Worm (Caenorhabditis elegans) whole organism, young adult: ENCODE measurements around the gene sdz-19.
A peak's percentile ranks its signal among the peaks of the same experiment; 100 is the strongest.

Experiments
- B0035.1 ChIP-seq: sonication (generic microtip); optimal IDR thresholded peaks from 2 replicates; lab custom pipeline; 2016; ENCODE audit warnings: missing genetic modification characterization, mild to moderate bottlenecking, missing compliant biosample characterization, missing genotype, missing genetic modification reagents
- B0261.1 ChIP-seq: sonication (generic microtip); optimal IDR thresholded peaks from 2 replicates; lab custom pipeline; 2016; ENCODE audit warnings: mild to moderate bottlenecking, missing genetic modification characterization, moderate library complexity, missing compliant biosample characterization
- C17E4.6 ChIP-seq: fragments of 200-800 bp; sonication (Bioruptor generic); IDR thresholded peaks from 2 replicates; pipeline ENCODE4 v1.3.6; 2022; ENCODE audit warnings: missing genetic modification reagents, missing genetic modification characterization, missing compliant biosample characterization
- D2030.7 ChIP-seq: fragments of 200-800 bp; sonication (Bioruptor generic); IDR thresholded peaks from 2 replicates; pipeline ENCODE4 v1.3.6; 2022; ENCODE audit warnings: missing genetic modification reagents, missing genetic modification characterization, missing compliant biosample characterization
- F22D6.2 ChIP-seq: sonication (generic microtip); optimal IDR thresholded peaks from 2 replicates; lab custom pipeline; 2016; ENCODE audit warnings: mild to moderate bottlenecking, missing genetic modification characterization, missing compliant biosample characterization
- F37B4.10 ChIP-seq: fragments of 200-800 bp; sonication (Bioruptor generic); IDR thresholded peaks from 2 replicates; pipeline ENCODE4 v1.3.6; 2022; ENCODE audit warnings: missing genetic modification characterization, missing compliant biosample characterization
- F49E8.2 ChIP-seq: sonication (generic microtip); optimal IDR thresholded peaks from 3 replicates; lab custom pipeline; 2017; ENCODE audit warnings: missing genetic modification characterization, mild to moderate bottlenecking, missing compliant biosample characterization, antibody characterized with exemption, moderate library complexity; ENCODE audit not compliant: insufficient read depth
- F57C9.4 ChIP-seq: sonication (generic microtip); optimal IDR thresholded peaks from 2 replicates; lab custom pipeline; 2017; ENCODE audit warnings: mild to moderate bottlenecking, missing genetic modification characterization, missing compliant biosample characterization
- K11D2.4 ChIP-seq: fragments of 200-800 bp; sonication (Bioruptor generic); IDR thresholded peaks from 2 replicates; pipeline ENCODE4 v1.3.6; 2022; ENCODE audit warnings: missing genetic modification reagents, missing genetic modification characterization, missing compliant biosample characterization
- K12H6.12 ChIP-seq: fragments of 200-800 bp; sonication (Bioruptor generic); optimal IDR thresholded peaks from 2 replicates; lab custom pipeline; 2018; ENCODE audit warnings: mild to moderate bottlenecking, missing genetic modification characterization, missing compliant biosample characterization
- Y53F4B.3 ChIP-seq: fragments of 200-800 bp; sonication (Bioruptor generic); IDR thresholded peaks from 2 replicates; pipeline ENCODE4 v1.3.6; 2022; ENCODE audit warnings: missing genetic modification reagents, missing genetic modification characterization, missing compliant biosample characterization
- Y53G8AR.9 ChIP-seq: fragments of 200-800 bp; sonication (Bioruptor generic); conservative IDR thresholded peaks from 2 replicates; pipeline ENCODE4 v1.3.6; 2022; ENCODE audit warnings: missing genetic modification reagents, missing genetic modification characterization, missing compliant biosample characterization
- Y56A3A.18 ChIP-seq: fragments of 200-800 bp; sonication (Bioruptor generic); IDR thresholded peaks from 2 replicates; pipeline ENCODE4 v1.3.6; 2022; ENCODE audit warnings: missing genetic modification reagents, missing genetic modification characterization, missing compliant biosample characterization
- Y67H2A.10 ChIP-seq: fragments of 200-800 bp; sonication (Bioruptor generic); conservative IDR thresholded peaks from 2 replicates; pipeline ENCODE4 v1.3.6; 2022; ENCODE audit warnings: missing genetic modification reagents, missing genetic modification characterization, missing compliant biosample characterization
- ZK185.1 ChIP-seq: sonication (generic microtip); optimal IDR thresholded peaks from 2 replicates; lab custom pipeline; 2016; ENCODE audit warnings: mild to moderate bottlenecking, missing genetic modification characterization, missing compliant biosample characterization; ENCODE audit not compliant: poor library complexity, severe bottlenecking
- ama-1 ChIP-seq, 3 experiments: fragments of 150-350 bp in 1 of 3; sonication (generic microtip) in 2 of 3; optimal IDR thresholded peaks; 2 replicates each; lab custom pipeline; 2014 to 2018; ENCODE audit warnings: missing biosample characterization in 2 of 3, missing genetic modification characterization in 2 of 3, missing genetic modification reagents in 2 of 3
- aptf-3 ChIP-seq: fragments of 200-800 bp; sonication (Bioruptor generic); IDR thresholded peaks from 2 replicates; pipeline ENCODE4 v1.3.6; 2022; ENCODE audit warnings: missing genetic modification characterization, missing compliant biosample characterization
- atf-7 ChIP-seq: sonication (generic microtip); optimal IDR thresholded peaks from 2 replicates; lab custom pipeline; 2017; ENCODE audit warnings: mild to moderate bottlenecking, missing genetic modification characterization, missing compliant biosample characterization
- bed-1 ChIP-seq: fragments of 200-800 bp; sonication (Bioruptor generic); IDR thresholded peaks from 2 replicates; pipeline ENCODE4 v1.3.6; 2022; ENCODE audit warnings: missing genetic modification reagents, missing genetic modification characterization, missing compliant biosample characterization
- cebp-1 ChIP-seq, 2 experiments: fragments of 200-800 bp in 1 of 2; sonication (Bioruptor generic) in 1 of 2; sonication (generic microtip) in 1 of 2; IDR thresholded peaks in 1 of 2; optimal IDR thresholded peaks in 1 of 2; 2 replicates each; pipeline versions ENCODE4 v1.3.6 to Lab custom; 2017 to 2022; ENCODE audit warnings: missing compliant biosample characterization in 2 of 2, missing genetic modification characterization in 2 of 2, mild to moderate bottlenecking in 1 of 2, missing genetic modification reagents in 1 of 2, moderate library complexity in 1 of 2
- cebp-2 ChIP-seq: fragments of 200-800 bp; sonication (Bioruptor generic); IDR thresholded peaks from 2 replicates; pipeline ENCODE4 v1.3.6; 2022; ENCODE audit warnings: missing genetic modification characterization, missing compliant biosample characterization
- ceh-79 ChIP-seq: sonication (generic microtip); optimal IDR thresholded peaks from 2 replicates; lab custom pipeline; 2017; ENCODE audit warnings: mild to moderate bottlenecking, missing genetic modification characterization, missing compliant biosample characterization
- chd-7 ChIP-seq: sonication (generic microtip); optimal IDR thresholded peaks from 2 replicates; lab custom pipeline; 2016; ENCODE audit warnings: mild to moderate bottlenecking, missing genetic modification characterization, moderate library complexity, missing compliant biosample characterization
- dox-1 ChIP-seq: fragments of 200-800 bp; sonication (Bioruptor generic); IDR thresholded peaks from 2 replicates; pipeline ENCODE4 v1.3.6; 2022; ENCODE audit warnings: missing genetic modification reagents, missing genetic modification characterization, missing compliant biosample characterization
- dpl-1 ChIP-seq: fragments of 150-350 bp; optimal IDR thresholded peaks from 2 replicates; lab custom pipeline; 2014; ENCODE audit warnings: missing biosample characterization, missing genetic modification reagents, missing genetic modification characterization
- egl-44 ChIP-seq: fragments of 200-800 bp; sonication (Bioruptor generic); IDR thresholded peaks from 2 replicates; pipeline ENCODE4 v1.3.6; 2022; ENCODE audit warnings: missing genetic modification reagents, missing genetic modification characterization, missing compliant biosample characterization
- ets-4 ChIP-seq: fragments of 200-800 bp; sonication (Bioruptor generic); optimal IDR thresholded peaks from 2 replicates; lab custom pipeline; 2018; ENCODE audit warnings: mild to moderate bottlenecking, missing genetic modification characterization, missing compliant biosample characterization
- hmg-1.2 ChIP-seq: fragments of 200-800 bp; sonication (Bioruptor generic); IDR thresholded peaks from 2 replicates; pipeline ENCODE4 v1.3.6; 2022; ENCODE audit warnings: missing genetic modification reagents, missing genetic modification characterization, missing compliant biosample characterization
- lin-35 ChIP-seq, 3 experiments: fragments of 150-350 bp in 2 of 3; sonication (generic microtip) in 1 of 3; optimal IDR thresholded peaks; 2 replicates each; lab custom pipeline; 2014 to 2018; ENCODE audit warnings: missing biosample characterization in 3 of 3, missing genetic modification characterization in 3 of 3, missing genetic modification reagents in 3 of 3
- lin-40 ChIP-seq: sonication (generic microtip); optimal IDR thresholded peaks from 2 replicates; lab custom pipeline; 2016; ENCODE audit warnings: missing genetic modification characterization, mild to moderate bottlenecking, missing compliant biosample characterization, missing genotype, missing genetic modification reagents
- lsl-1 ChIP-seq: fragments of 200-800 bp; sonication (Bioruptor generic); optimal IDR thresholded peaks from 2 replicates; lab custom pipeline; 2018; ENCODE audit warnings: mild to moderate bottlenecking, missing genetic modification characterization, moderate library complexity, missing compliant biosample characterization
- madf-3 ChIP-seq: fragments of 200-800 bp; sonication (Bioruptor generic); IDR thresholded peaks from 2 replicates; pipeline ENCODE4 v1.3.6; 2022; ENCODE audit warnings: missing genetic modification reagents, missing genetic modification characterization, missing compliant biosample characterization
- madf-8 ChIP-seq: fragments of 200-800 bp; sonication (Bioruptor generic); conservative IDR thresholded peaks from 2 replicates; pipeline ENCODE4 v1.3.6; 2022; ENCODE audit warnings: missing genetic modification reagents, missing genetic modification characterization, missing compliant biosample characterization
- mcd-1 ChIP-seq: fragments of 200-800 bp; sonication (Bioruptor generic); IDR thresholded peaks from 2 replicates; pipeline ENCODE4 v1.3.6; 2022; ENCODE audit warnings: missing genetic modification reagents, missing genetic modification characterization, missing compliant biosample characterization
- nhr-27 ChIP-seq: fragments of 200-800 bp; sonication (Bioruptor generic); optimal IDR thresholded peaks from 2 replicates; lab custom pipeline; 2018; ENCODE audit warnings: mild to moderate bottlenecking, missing genetic modification characterization, moderate library complexity, missing compliant biosample characterization
- pbrm-1 ChIP-seq: fragments of 200-800 bp; sonication (Bioruptor generic); IDR thresholded peaks from 2 replicates; pipeline ENCODE4 v1.3.6; 2022; ENCODE audit warnings: missing genetic modification reagents, missing genetic modification characterization, missing compliant biosample characterization
- rpc-1 ChIP-seq, 2 experiments: fragments of 150-350 bp in 1 of 2; sonication (generic microtip) in 1 of 2; optimal IDR thresholded peaks; 2 replicates each; lab custom pipeline; 2014 to 2018; ENCODE audit warnings: missing biosample characterization in 1 of 2, missing genetic modification characterization in 1 of 2, missing genetic modification reagents in 1 of 2, missing genotype in 1 of 2
- sdz-38 ChIP-seq: sonication (generic microtip); optimal IDR thresholded peaks from 2 replicates; lab custom pipeline; 2016; ENCODE audit warnings: missing genotype, missing genetic modification characterization, missing compliant biosample characterization
- snpc-4 ChIP-seq, 5 experiments: fragments of 150-350 bp in 1 of 5; sonication (generic microtip) in 4 of 5; optimal IDR thresholded peaks; 2 replicates each; lab custom pipeline; 2014 to 2018; ENCODE audit warnings: missing genetic modification characterization in 5 of 5, missing biosample characterization in 3 of 5, antibody characterized with exemption in 2 of 5, mild to moderate bottlenecking in 2 of 5, missing compliant biosample characterization in 2 of 5, missing genotype in 2 of 5, moderate library complexity in 2 of 5, missing genetic modification reagents in 1 of 5
- sptf-2 ChIP-seq: fragments of 200-800 bp; sonication (Bioruptor generic); optimal IDR thresholded peaks from 2 replicates; lab custom pipeline; 2018; ENCODE audit warnings: mild to moderate bottlenecking, missing genetic modification characterization, missing compliant biosample characterization
- tbx-9 ChIP-seq: sonication (generic microtip); optimal IDR thresholded peaks from 2 replicates; lab custom pipeline; 2016; ENCODE audit warnings: borderline replicate concordance, missing genetic modification characterization, inconsistent platforms, missing compliant biosample characterization
- unc-62 ChIP-seq: fragments of 150-350 bp; optimal IDR thresholded peaks from 2 replicates; lab custom pipeline; 2014; ENCODE audit warnings: missing biosample characterization, missing genetic modification reagents, missing genetic modification characterization
- zfh-2 ChIP-seq: fragments of 200-800 bp; sonication (Bioruptor generic); conservative IDR thresholded peaks from 2 replicates; pipeline ENCODE4 v1.3.6; 2022; ENCODE audit warnings: missing genetic modification reagents, missing genetic modification characterization, missing compliant biosample characterization
- zim-3 ChIP-seq: sonication (generic microtip); optimal IDR thresholded peaks from 2 replicates; lab custom pipeline; 2017; ENCODE audit warnings: mild to moderate bottlenecking, missing genetic modification characterization, moderate library complexity, missing compliant biosample characterization
- ztf-18 ChIP-seq: sonication (generic microtip); optimal IDR thresholded peaks from 2 replicates; lab custom pipeline; 2016; ENCODE audit warnings: missing genotype, mild to moderate bottlenecking, missing genetic modification characterization, missing compliant biosample characterization
- ztf-22 ChIP-seq: fragments of 200-800 bp; sonication (Bioruptor generic); optimal IDR thresholded peaks from 2 replicates; lab custom pipeline; 2018; ENCODE audit warnings: mild to moderate bottlenecking, missing genetic modification characterization, moderate library complexity, missing compliant biosample characterization
- ztf-3 ChIP-seq: fragments of 200-800 bp; sonication (Bioruptor generic); optimal IDR thresholded peaks from 2 replicates; lab custom pipeline; 2018; ENCODE audit warnings: mild to moderate bottlenecking, missing genetic modification characterization, missing compliant biosample characterization

Gene sdz-19

ce11 chrX:12500777-12501176, 2.4 kb downstream of the sdz-19 start (continued):
- TF ChIP-seq egl-44 (GFP tag; lab: Robert Waterston, UW) (0 out of 2 replicates have a peak, but pooled peaks have one; percentile 37), zfh-2 (no peak), F49E8.2 (tag; lab: Kevin White, UChicago) (no peak), bed-1 (no peak), C17E4.6 (GFP tag; lab: Robert Waterston, UW) (no peak), nhr-27 (tag; lab: Kevin White, UChicago) (no peak), F37B4.10 (GFP tag; lab: Robert Waterston, UW) (no peak), atf-7 (peak; percentile 71), Y56A3A.18 (GFP tag; lab: Robert Waterston, UW) (no peak), ama-1 (optimal IDR thresholded peaks at IDR 0.05; lab: Kevin White, UChicago) (no peak), ama-1 (GFP tag; optimal IDR thresholded peaks at IDR 0.05; lab: Kevin White, UChicago) (no peak), B0261.1 (tag; lab: Kevin White, UChicago) (no peak), F22D6.2 (tag; lab: Kevin White, UChicago) (peak; percentile 84), Y53F4B.3 (GFP tag; lab: Robert Waterston, UW) (no peak), snpc-4 (GFP tag; optimal IDR thresholded peaks at IDR 0.05; lab: Kevin White, UChicago) (no peak), snpc-4 (tag; optimal IDR thresholded peaks at IDR 0.05; lab: Kevin White, UChicago) (no peak), lin-40 (tag; lab: Kevin White, UChicago) (peak; percentile 86), Y53G8AR.9 (GFP tag; lab: Robert Waterston, UW) (no peak), ZK185.1 (tag; lab: Kevin White, UChicago) (no peak), pbrm-1 (GFP tag; lab: Robert Waterston, UW) (no peak), ceh-79 (tag; lab: Kevin White, UChicago) (no peak), hmg-1.2 (no peak), ets-4 (GFP tag; lab: Kevin White, UChicago) (no peak), madf-8 (GFP tag; lab: Robert Waterston, UW) (no peak), D2030.7 (GFP tag; lab: Robert Waterston, UW) (no peak), madf-3 (GFP tag; lab: Robert Waterston, UW) (no peak), dox-1 (GFP tag; lab: Robert Waterston, UW) (no peak), tbx-9 (tag; lab: Kevin White, UChicago) (no peak), rpc-1 (optimal IDR thresholded peaks at IDR 0.05; lab: Kevin White, UChicago) (no peak), rpc-1 (tag; optimal IDR thresholded peaks at IDR 0.05; lab: Kevin White, UChicago) (no peak), sdz-38 (tag; lab: Kevin White, UChicago) (no peak), K12H6.12 (no peak), lsl-1 (GFP tag; lab: Kevin White, UChicago) (no peak), dpl-1 (GFP tag; lab: Kevin White, UChicago) (no peak), lin-35 (GFP tag; optimal IDR thresholded peaks at IDR 0.05; lab: Kevin White, UChicago) (no peak), cebp-1 (GFP tag; IDR thresholded peaks at IDR 0.05; lab: Robert Waterston, UW) (peak; percentile 13; the same call in 1 of the 2 replicates), cebp-1 (tag; optimal IDR thresholded peaks at IDR 0.05; lab: Kevin White, UChicago) (no peak), unc-62 (peak; percentile 2), Y67H2A.10 (GFP tag; lab: Robert Waterston, UW) (no peak), ztf-3 (GFP tag; lab: Kevin White, UChicago) (peak; percentile 16), ztf-18 (tag; lab: Kevin White, UChicago) (no peak), sptf-2 (GFP tag; lab: Kevin White, UChicago) (no peak), ztf-22 (GFP tag; lab: Kevin White, UChicago) (peak; percentile 70), chd-7 (tag; lab: Kevin White, UChicago) (peak; percentile 62), cebp-2 (GFP tag; lab: Robert Waterston, UW) (no peak), B0035.1 (tag; lab: Kevin White, UChicago) (no peak), F57C9.4 (no peak), mcd-1 (GFP tag; lab: Robert Waterston, UW) (peak; percentile 38; the same call in 1 of the 2 replicates), aptf-3 (GFP tag; lab: Robert Waterston, UW) (no peak), zim-3 (no peak), K11D2.4 (GFP tag; lab: Robert Waterston, UW) (0 out of 2 replicates have a peak, but pooled peaks have one; percentile 47)
